Worm (Caenorhabditis elegans) whole organism, mixed stage, embryonic: Measurements from ENCODE around the gene C32C4.16.

Experiments
- M03D4.4 ChIP-seq: sonication (generic microtip); optimal IDR thresholded peaks from 2 replicates; lab custom pipeline; 2017; ENCODE audit warnings: mild to moderate bottlenecking, missing genetic modification characterization, missing compliant biosample characterization
- bed-3 ChIP-seq: fragments of 200-800 bp; sonication (Bioruptor generic); optimal IDR thresholded peaks from 3 replicates; lab custom pipeline; 2018; ENCODE audit warnings: mild to moderate bottlenecking, missing genetic modification characterization, moderate library complexity, missing compliant biosample characterization
- blmp-1 ChIP-seq: fragments of 150-350 bp; optimal IDR thresholded peaks from 2 replicates; lab custom pipeline; 2014; ENCODE audit warnings: missing biosample characterization, missing genetic modification characterization
- ceh-39 ChIP-seq: fragments of 150-350 bp; optimal IDR thresholded peaks from 2 replicates; lab custom pipeline; 2014; ENCODE audit warnings: missing biosample characterization, missing genetic modification characterization
- ceh-83 ChIP-seq: fragments of 200-800 bp; sonication (Bioruptor generic); optimal IDR thresholded peaks from 2 replicates; lab custom pipeline; 2018; ENCODE audit warnings: mild to moderate bottlenecking, missing genetic modification characterization, missing compliant biosample characterization
- ces-1 ChIP-seq: fragments of 150-350 bp; optimal IDR thresholded peaks from 2 replicates; lab custom pipeline; 2014; ENCODE audit warnings: missing biosample characterization, missing genetic modification reagents, missing genetic modification characterization
- drap-1 ChIP-seq: fragments of 200-800 bp; sonication (Bioruptor generic); optimal IDR thresholded peaks from 3 replicates; lab custom pipeline; 2018; ENCODE audit warnings: mild to moderate bottlenecking, missing genetic modification characterization, missing compliant biosample characterization
- flh-1 ChIP-seq: fragments of 200-800 bp; sonication (Bioruptor generic); optimal IDR thresholded peaks from 2 replicates; lab custom pipeline; 2018; ENCODE audit warnings: mild to moderate bottlenecking, missing genetic modification characterization, moderate library complexity, missing compliant biosample characterization
- ham-2 ChIP-seq: fragments of 200-800 bp; sonication (Bioruptor generic); optimal IDR thresholded peaks from 2 replicates; lab custom pipeline; 2018; ENCODE audit warnings: mild to moderate bottlenecking, missing genetic modification characterization, missing compliant biosample characterization
- lin-13 ChIP-seq: fragments of 150-350 bp; optimal IDR thresholded peaks from 2 replicates; lab custom pipeline; 2014; ENCODE audit warnings: missing biosample characterization, missing genetic modification characterization
- mab-5 ChIP-seq: fragments of 150-350 bp; optimal IDR thresholded peaks from 2 replicates; lab custom pipeline; 2014; ENCODE audit warnings: missing biosample characterization, missing genetic modification characterization
- mep-1 ChIP-seq: fragments of 150-350 bp; optimal IDR thresholded peaks from 2 replicates; lab custom pipeline; 2017; ENCODE audit warnings: missing biosample characterization, missing genetic modification reagents, missing genetic modification characterization, inconsistent platforms
- nhr-12 ChIP-seq: fragments of 150-350 bp; optimal IDR thresholded peaks from 2 replicates; lab custom pipeline; 2014; ENCODE audit warnings: missing biosample characterization, missing genetic modification characterization
- nhr-2 ChIP-seq: fragments of 150-350 bp; optimal IDR thresholded peaks from 2 replicates; lab custom pipeline; 2014; ENCODE audit warnings: missing biosample characterization, missing genetic modification characterization
- nhr-237 ChIP-seq: fragments of 150-350 bp; optimal IDR thresholded peaks from 2 replicates; lab custom pipeline; 2014; ENCODE audit warnings: missing biosample characterization, missing genetic modification characterization
- nhr-28 ChIP-seq: fragments of 150-350 bp; optimal IDR thresholded peaks from 2 replicates; lab custom pipeline; 2014; ENCODE audit warnings: missing biosample characterization, missing genetic modification characterization
- nhr-76 ChIP-seq: sonication (generic microtip); optimal IDR thresholded peaks from 2 replicates; lab custom pipeline; 2017; ENCODE audit warnings: missing biosample characterization, missing genetic modification characterization
- pha-4 ChIP-seq: fragments of 150-350 bp; optimal IDR thresholded peaks from 2 replicates; lab custom pipeline; 2018; ENCODE audit warnings: missing biosample characterization, missing genetic modification reagents, missing genetic modification characterization
- sptf-1 ChIP-seq: sonication (generic microtip); optimal IDR thresholded peaks from 2 replicates; lab custom pipeline; 2017; ENCODE audit warnings: mild to moderate bottlenecking, missing genetic modification characterization, moderate library complexity, missing compliant biosample characterization
- unc-120 ChIP-seq: sonication (generic microtip); optimal IDR thresholded peaks from 2 replicates; lab custom pipeline; 2017; ENCODE audit warnings: missing genetic modification characterization, missing compliant biosample characterization; ENCODE audit not compliant: poor library complexity, severe bottlenecking
- unc-39 ChIP-seq: fragments of 150-350 bp; optimal IDR thresholded peaks from 2 replicates; lab custom pipeline; 2014; ENCODE audit warnings: missing biosample characterization, missing genetic modification characterization
- unc-62 ChIP-seq: fragments of 150-350 bp; optimal IDR thresholded peaks from 2 replicates; lab custom pipeline; 2014; ENCODE audit warnings: missing biosample characterization, missing genetic modification reagents, missing genetic modification characterization
- zip-8 ChIP-seq: fragments of 150-350 bp; optimal IDR thresholded peaks from 2 replicates; lab custom pipeline; 2014; ENCODE audit warnings: missing biosample characterization, missing genetic modification characterization
- ztf-11 ChIP-seq: fragments of 150-350 bp; optimal IDR thresholded peaks from 2 replicates; lab custom pipeline; 2014; ENCODE audit warnings: missing biosample characterization, missing genetic modification characterization

C32C4.16 gene

ce11 chrV:10647043-10647611 is at the start of gene C32C4.16, which contains the start of gene C32C4.3:
TSS of gene C32C4.16 (plus strand) at chrV:10647561.
TSS of gene C32C4.3 (minus strand) at chrV:10647143.
- TF ChIP-seq mep-1 (tag; lab: Kevin White, UChicago) = no peak
- no peak for TF ChIP-seq ceh-83
- TF ChIP-seq unc-62 (GFP tag; lab: Kevin White, UChicago) = no peak
- no peak for TF ChIP-seq nhr-76 (tag; lab: Kevin White, UChicago)
- no peak for TF ChIP-seq ham-2 (GFP tag; lab: Kevin White, UChicago)
- TF ChIP-seq nhr-237 (tag; lab: Kevin White, UChicago) = no peak
- TF ChIP-seq drap-1 (GFP tag; lab: Kevin White, UChicago) = no peak
- TF ChIP-seq nhr-28 (tag; lab: Kevin White, UChicago) = no peak
- no peak for TF ChIP-seq ceh-39 (tag; lab: Kevin White, UChicago)
- no peak for TF ChIP-seq unc-120 (tag; lab: Kevin White, UChicago)

ce11 chrV:10598670-10599154 is 48.6 kb upstream of the C32C4.16 start, which contains the start of gene scpl-4:
TSS of gene scpl-4 (plus strand) at chrV:10599104.
- TF ChIP-seq zip-8 (tag; lab: Kevin White, UChicago) (peak; percentile 36), ces-1 (no peak)

ce11 chrV:10602051-10602937 is 45.1 kb upstream of the C32C4.16 start, which contains the start of gene H27A22.1:
TSS of gene H27A22.1 (plus strand) at chrV:10602555.
- peak; percentile 6 for TF ChIP-seq nhr-2 (tag; lab: Kevin White, UChicago)
- no peak for TF ChIP-seq ceh-39 (tag; lab: Kevin White, UChicago)
- TF ChIP-seq mab-5 = no peak
- peak; percentile 32 for TF ChIP-seq blmp-1 (tag; lab: Kevin White, UChicago)
- TF ChIP-seq nhr-12 (tag; lab: Kevin White, UChicago) = no peak
- peak; percentile 60 for TF ChIP-seq zip-8 (tag; lab: Kevin White, UChicago)
- TF ChIP-seq sptf-1 (tag; lab: Kevin White, UChicago) = no peak

- TF ChIP-seq zip-8 (tag; lab: Kevin White, UChicago) (peak; percentile 19), ztf-11 (tag; lab: Kevin White, UChicago) (no peak)
Observed at ce11 chrV:10615496-10615895, 31.9 kb upstream of the C32C4.16 start, which contains the start of gene H09F14.1. TSS of gene H09F14.1 (minus strand) at chrV:10615596.

ce11 chrV:10630497-10630896 is 16.9 kb upstream of the C32C4.16 start:
- TF ChIP-seq nhr-76 (tag; lab: Kevin White, UChicago) (no peak), flh-1 (GFP tag; lab: Kevin White, UChicago) (no peak), mab-5 (no peak), ces-1 (no peak), unc-120 (tag; lab: Kevin White, UChicago) (no peak), bed-3 (GFP tag; lab: Kevin White, UChicago) (no peak), nhr-12 (tag; lab: Kevin White, UChicago) (no peak), sptf-1 (tag; lab: Kevin White, UChicago) (no peak)

ce11 chrV:10632758-10633157 is 14.6 kb upstream of the C32C4.16 start, which contains the start of gene mab-23:
TSS of gene mab-23 (plus strand) at chrV:10633058.
- TF ChIP-seq nhr-76 (tag; lab: Kevin White, UChicago) (no peak), ceh-39 (tag; lab: Kevin White, UChicago) (no peak), blmp-1 (tag; lab: Kevin White, UChicago) (no peak), nhr-28 (tag; lab: Kevin White, UChicago) (no peak), lin-13 (tag; lab: Kevin White, UChicago) (no peak), unc-39 (tag; lab: Kevin White, UChicago) (no peak)

ce11 chrV:10635722-10636121 is 11.6 kb upstream of the C32C4.16 start, which contains the start of gene kvs-2:
TSS of gene kvs-2 (plus strand) at chrV:10636022.
- no peak for TF ChIP-seq M03D4.4 (tag; lab: Kevin White, UChicago)
- no peak for TF ChIP-seq ceh-83
- TF ChIP-seq pha-4 (tag; lab: Kevin White, UChicago) = no peak
- no peak for TF ChIP-seq nhr-237 (tag; lab: Kevin White, UChicago)
